Worm (Caenorhabditis elegans): ENCODE measurements around the gene nspg-8.

DNA sequence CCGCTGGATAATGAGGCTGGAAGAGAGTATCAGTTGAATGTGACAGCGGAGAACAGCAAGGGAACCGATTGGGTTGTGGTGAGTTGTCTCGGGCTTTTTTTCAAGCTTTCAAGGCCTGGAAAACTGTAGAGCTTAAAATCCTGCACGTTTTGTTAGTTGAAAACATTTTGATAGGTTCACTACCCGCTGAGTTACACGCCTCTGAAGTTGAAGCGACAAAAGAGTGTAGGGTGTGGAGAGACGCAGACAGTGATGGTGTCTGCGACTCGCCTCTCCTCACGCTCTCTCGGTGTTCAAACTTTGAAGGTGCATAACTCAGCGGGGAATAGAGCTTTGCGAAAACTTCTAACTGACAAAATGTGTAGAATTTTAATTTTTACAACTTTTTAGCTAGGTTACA, 8.5 kb upstream of the nspg-8 start:
- TF ChIP-seq lsy-2 (tag; optimal IDR thresholded peaks at IDR 0.05) (no peak), pha-4 (tag; optimal IDR thresholded peaks at IDR 0.05) (no peak), unc-39 (tag; optimal IDR thresholded peaks at IDR 0.05) (no peak), mab-5 (tag; optimal IDR thresholded peaks at IDR 0.05) (no peak), hlh-1 (tag; optimal IDR thresholded peaks at IDR 0.05) (no peak), snpc-4 (tag; optimal IDR thresholded peaks at IDR 0.05) (no peak), ces-1 (GFP tag; optimal IDR thresholded peaks at IDR 0.05) (no peak), nhr-28 (tag; optimal IDR thresholded peaks at IDR 0.05) (no peak), unc-120 (tag; optimal IDR thresholded peaks at IDR 0.05; ENCODE audit: poor library complexity, severe bottlenecking) (no peak), blmp-1 (tag; optimal IDR thresholded peaks at IDR 0.05) (no peak), unc-62 (GFP tag; optimal IDR thresholded peaks at IDR 0.05) (no peak), nhr-237 (tag; optimal IDR thresholded peaks at IDR 0.05) (no peak), elt-1 (tag; optimal IDR thresholded peaks at IDR 0.05; ENCODE audit: borderline replicate concordance, insufficient read depth) (no peak), ceh-83 (GFP tag; optimal IDR thresholded peaks at IDR 0.05) (no peak)
